Worm (Caenorhabditis elegans) whole organism, L2 larva: ENCODE data around the gene map-2.
"Not testable (repeated sequence)": the region's sequence is repeated elsewhere in the genome, so short reads cannot be mapped to it uniquely, and the experiment has no call there.

Source experiments
- C34F6.9 ChIP-seq: fragments of 150-350 bp; optimal IDR thresholded peaks from 2 replicates; lab custom pipeline; 2014; ENCODE audit warnings: missing biosample characterization, missing genetic modification characterization
- F13H6.1 ChIP-seq: sonication (generic microtip); optimal IDR thresholded peaks from 2 replicates; lab custom pipeline; 2016; ENCODE audit warnings: missing genetic modification characterization, missing compliant biosample characterization
- R02D3.7 ChIP-seq: fragments of 150-350 bp; optimal IDR thresholded peaks from 2 replicates; lab custom pipeline; 2014; ENCODE audit warnings: missing biosample characterization, missing genetic modification characterization
- Y55F3AM.14 ChIP-seq: fragments of 200-800 bp; sonication (Bioruptor generic); optimal IDR thresholded peaks from 2 replicates; lab custom pipeline; 2018; ENCODE audit warnings: mild to moderate bottlenecking, missing genetic modification characterization, missing compliant biosample characterization
- ZK546.5 ChIP-seq: sonication (generic microtip); optimal IDR thresholded peaks from 2 replicates; lab custom pipeline; 2017; ENCODE audit warnings: missing biosample characterization, missing genetic modification characterization
- alr-1 ChIP-seq: fragments of 150-350 bp; optimal IDR thresholded peaks from 2 replicates; lab custom pipeline; 2014; ENCODE audit warnings: missing biosample characterization, missing genetic modification characterization
- ama-1 ChIP-seq: fragments of 150-350 bp; optimal IDR thresholded peaks from 2 replicates; lab custom pipeline; 2018; ENCODE audit warnings: inconsistent platforms
- blmp-1 ChIP-seq: sonication (generic microtip); optimal IDR thresholded peaks from 2 replicates; lab custom pipeline; 2017; ENCODE audit warnings: missing genetic modification characterization, mild to moderate bottlenecking, missing compliant biosample characterization, antibody characterized with exemption, moderate library complexity; ENCODE audit not compliant: insufficient read depth
- ceh-16 ChIP-seq: fragments of 150-350 bp; optimal IDR thresholded peaks from 2 replicates; lab custom pipeline; 2014; ENCODE audit warnings: missing biosample characterization, missing genetic modification characterization
- dmd-4 ChIP-seq: sonication (generic microtip); optimal IDR thresholded peaks from 2 replicates; lab custom pipeline; 2017; ENCODE audit warnings: missing biosample characterization, missing genetic modification characterization
- egl-27 ChIP-seq: sonication (generic microtip); optimal IDR thresholded peaks from 3 replicates; lab custom pipeline; 2017; ENCODE audit warnings: missing biosample characterization, missing genetic modification reagents, missing genetic modification characterization
- elt-1 ChIP-seq: fragments of 150-350 bp; optimal IDR thresholded peaks from 2 replicates; lab custom pipeline; 2014; ENCODE audit warnings: missing biosample characterization, missing genetic modification characterization
- fos-1 ChIP-seq: fragments of 150-350 bp; optimal IDR thresholded peaks from 2 replicates; lab custom pipeline; 2014; ENCODE audit warnings: missing biosample characterization, missing genetic modification characterization
- gmeb-1 ChIP-seq: fragments of 150-350 bp; optimal IDR thresholded peaks from 2 replicates; lab custom pipeline; 2014; ENCODE audit warnings: missing biosample characterization, missing genetic modification characterization
- lin-11 ChIP-seq: fragments of 150-350 bp; sonication (generic microtip); optimal IDR thresholded peaks from 2 replicates; lab custom pipeline; 2014; ENCODE audit warnings: missing biosample characterization, missing genetic modification characterization, inconsistent platforms, mixed read lengths
- lsy-2 ChIP-seq, 2 experiments: fragments of 150-350 bp in 1 of 2; sonication (generic microtip) in 1 of 2; optimal IDR thresholded peaks; 2 replicates each; lab custom pipeline; 2014 to 2017; ENCODE audit warnings: missing biosample characterization in 2 of 2, missing genetic modification characterization in 2 of 2
- mab-5 ChIP-seq: fragments of 150-350 bp; optimal IDR thresholded peaks from 2 replicates; lab custom pipeline; 2014; ENCODE audit warnings: missing biosample characterization, missing genetic modification characterization
- mbf-1 ChIP-seq: sonication (generic microtip); optimal IDR thresholded peaks from 2 replicates; lab custom pipeline; 2017; ENCODE audit warnings: missing biosample characterization, missing genetic modification characterization
- mdl-1 ChIP-seq, 2 experiments: fragments of 150-350 bp in 1 of 2; sonication (generic microtip) in 1 of 2; optimal IDR thresholded peaks; 2 replicates each; lab custom pipeline; 2017; ENCODE audit warnings: missing biosample characterization in 2 of 2, missing genetic modification characterization in 2 of 2
- nhr-10 ChIP-seq: sonication (generic microtip); optimal IDR thresholded peaks from 2 replicates; lab custom pipeline; 2017; ENCODE audit warnings: missing biosample characterization, missing genetic modification characterization
- nhr-11 ChIP-seq: fragments of 150-350 bp; optimal IDR thresholded peaks from 2 replicates; lab custom pipeline; 2014; ENCODE audit warnings: missing biosample characterization, missing genetic modification characterization
- nhr-12 ChIP-seq: fragments of 150-350 bp; optimal IDR thresholded peaks from 2 replicates; lab custom pipeline; 2014; ENCODE audit warnings: missing biosample characterization, missing genetic modification characterization
- nhr-21 ChIP-seq: fragments of 150-350 bp; optimal IDR thresholded peaks from 2 replicates; lab custom pipeline; 2014; ENCODE audit warnings: missing biosample characterization, missing genetic modification characterization
- nhr-23 ChIP-seq: fragments of 150-350 bp; optimal IDR thresholded peaks from 2 replicates; lab custom pipeline; 2014; ENCODE audit warnings: missing biosample characterization, missing genetic modification reagents, missing genetic modification characterization
- nhr-237 ChIP-seq: fragments of 150-350 bp; optimal IDR thresholded peaks from 2 replicates; lab custom pipeline; 2014; ENCODE audit warnings: missing biosample characterization, missing genetic modification characterization
- nhr-25 ChIP-seq: fragments of 150-350 bp; sonication (generic microtip); optimal IDR thresholded peaks from 3 replicates; lab custom pipeline; 2014; ENCODE audit warnings: missing biosample characterization, missing genetic modification characterization
- nhr-6 ChIP-seq: fragments of 150-350 bp; optimal IDR thresholded peaks from 2 replicates; lab custom pipeline; 2014; ENCODE audit warnings: missing biosample characterization, missing genetic modification characterization
- sem-4 ChIP-seq: fragments of 150-350 bp; optimal IDR thresholded peaks from 2 replicates; lab custom pipeline; 2014; ENCODE audit warnings: missing biosample characterization, missing genetic modification reagents, missing genetic modification characterization
- sma-3 ChIP-seq: sonication (generic microtip); optimal IDR thresholded peaks from 2 replicates; lab custom pipeline; 2016; ENCODE audit warnings: missing genetic modification reagents, missing genetic modification characterization, missing compliant biosample characterization
- sma-9 ChIP-seq, 2 experiments: fragments of 150-350 bp in 1 of 2; sonication (generic microtip) in 1 of 2; optimal IDR thresholded peaks; 2 replicates each; lab custom pipeline; 2014 to 2016; ENCODE audit warnings: missing genetic modification characterization in 2 of 2, mild to moderate bottlenecking in 1 of 2, missing biosample characterization in 1 of 2, missing compliant biosample characterization in 1 of 2, missing genetic modification reagents in 1 of 2, moderate library complexity in 1 of 2
- snpc-4 ChIP-seq: fragments of 150-350 bp; optimal IDR thresholded peaks from 2 replicates; lab custom pipeline; 2014; ENCODE audit warnings: missing biosample characterization, missing genetic modification characterization
- unc-39 ChIP-seq: fragments of 150-350 bp; optimal IDR thresholded peaks from 2 replicates; lab custom pipeline; 2014; ENCODE audit warnings: missing biosample characterization, missing genetic modification characterization
- unc-55 ChIP-seq: fragments of 150-350 bp; sonication (generic microtip); optimal IDR thresholded peaks from 3 replicates; lab custom pipeline; 2014; ENCODE audit warnings: missing biosample characterization, missing genetic modification reagents, missing genetic modification characterization
- unc-62 ChIP-seq: fragments of 150-350 bp; optimal IDR thresholded peaks from 2 replicates; lab custom pipeline; 2014; ENCODE audit warnings: missing biosample characterization, missing genetic modification reagents, missing genetic modification characterization

map-2 gene

ce11 chrIV:16845376-16845775 is 9.3 kb downstream of the map-2 start:
- TF ChIP-seq Y55F3AM.14 (GFP tag; lab: Kevin White, UChicago) (peak; percentile 11), gmeb-1 (tag; lab: Kevin White, UChicago) (peak; percentile 43), unc-55 (GFP tag; lab: Kevin White, UChicago) (peak; percentile 25), F13H6.1 (peak; percentile 65), lsy-2 (tag; optimal IDR thresholded peaks at IDR 0.05; lab: Kevin White, UChicago) (peak; percentile 43 to 71), sma-3 (GFP tag; lab: Kevin White, UChicago) (peak; percentile 13)
- TF ChIP-seq, all 48 proteins: peak for 6; not testable (repeated sequence) for 42

ce11 chrIV:16842873-16843272 is 11.8 kb downstream of the map-2 start, which contains the start of gene Y116A8A.150:
Gene Y116A8A.150, minus strand, starts transcription at chrIV:16842973.
- not testable (repeated sequence) for TF ChIP-seq C34F6.9 (tag; lab: Kevin White, UChicago); mab-5 (tag; lab: Kevin White, UChicago); unc-62 (GFP tag; lab: Kevin White, UChicago)
- TF ChIP-seq, all 48 proteins: peak for 0; not testable (repeated sequence) for 48

- TF ChIP-seq sma-3 (GFP tag; lab: Kevin White, UChicago) (no peak), ZK546.5 (tag; lab: Kevin White, UChicago) (no peak), sem-4 (tag; lab: Kevin White, UChicago) (no peak), elt-1 (no peak)
Measured at ce11 chrIV:16831366-16831765, 23.3 kb downstream of the map-2 start, which contains the start of gene clec-194. Gene clec-194, plus strand, starts transcription at chrIV:16831666.

- TF ChIP-seq nhr-12 (tag; lab: Kevin White, UChicago) (no peak), gmeb-1 (tag; lab: Kevin White, UChicago) (no peak)
Measured at ce11 chrIV:16829896-16830295, 24.8 kb downstream of the map-2 start, which contains the start of gene Y116A8A.7. Gene Y116A8A.7, plus strand, starts transcription at chrIV:16830196.

- TF ChIP-seq blmp-1: no peak
- TF ChIP-seq alr-1: no peak
- TF ChIP-seq unc-39 (tag; lab: Kevin White, UChicago): no peak
- TF ChIP-seq nhr-25 (tag; lab: Kevin White, UChicago): no peak
- TF ChIP-seq R02D3.7 (tag; lab: Kevin White, UChicago): no peak
- TF ChIP-seq sma-9 (GFP tag; optimal IDR thresholded peaks at IDR 0.05; lab: Kevin White, UChicago): no peak
- no peak for TF ChIP-seq sma-9 (tag; optimal IDR thresholded peaks at IDR 0.05; lab: Kevin White, UChicago)
- TF ChIP-seq ceh-16 (tag; lab: Kevin White, UChicago): no peak
- TF ChIP-seq elt-1: no peak
- TF ChIP-seq C34F6.9 (tag; lab: Kevin White, UChicago): no peak
- TF ChIP-seq nhr-12 (tag; lab: Kevin White, UChicago): no peak
- no peak for TF ChIP-seq Y55F3AM.14 (GFP tag; lab: Kevin White, UChicago)
- no peak for TF ChIP-seq mab-5 (tag; lab: Kevin White, UChicago)
- TF ChIP-seq ama-1 (lab: Kevin White, UChicago): no peak
Measured at ce11 chrIV:16828698-16829097, 26.0 kb downstream of the map-2 start, which contains the start of gene Y116A8A.6. Gene Y116A8A.6, minus strand, starts transcription at chrIV:16828798.

- TF ChIP-seq nhr-23 (tag; lab: Kevin White, UChicago) (no peak), unc-55 (GFP tag; lab: Kevin White, UChicago) (no peak), elt-1 (no peak), nhr-237 (no peak), nhr-6 (tag; lab: Kevin White, UChicago) (no peak), dmd-4 (no peak), lsy-2 (tag; optimal IDR thresholded peaks at IDR 0.05; lab: Kevin White, UChicago) (no peak), nhr-11 (tag; lab: Kevin White, UChicago) (no peak), unc-39 (tag; lab: Kevin White, UChicago) (no peak), alr-1 (no peak), fos-1 (tag; lab: Kevin White, UChicago) (no peak), snpc-4 (tag; lab: Kevin White, UChicago) (no peak), mdl-1 (tag; optimal IDR thresholded peaks at IDR 0.05; lab: Kevin White, UChicago) (no peak), nhr-10 (no peak), lin-11 (tag; lab: Kevin White, UChicago) (no peak), ZK546.5 (tag; lab: Kevin White, UChicago) (no peak), egl-27 (no peak), sma-3 (GFP tag; lab: Kevin White, UChicago) (no peak), mbf-1 (tag; lab: Kevin White, UChicago) (no peak), nhr-21 (tag; lab: Kevin White, UChicago) (no peak)
Measured at ce11 chrIV:16822529-16822928, 32.2 kb downstream of the map-2 start, which contains the start of gene Y116A8A.4. Gene Y116A8A.4, plus strand, starts transcription at chrIV:16822829.
